Worm (Caenorhabditis elegans): ENCODE data around the gene Y17G7B.22.

Gene Y17G7B.22

DNA sequence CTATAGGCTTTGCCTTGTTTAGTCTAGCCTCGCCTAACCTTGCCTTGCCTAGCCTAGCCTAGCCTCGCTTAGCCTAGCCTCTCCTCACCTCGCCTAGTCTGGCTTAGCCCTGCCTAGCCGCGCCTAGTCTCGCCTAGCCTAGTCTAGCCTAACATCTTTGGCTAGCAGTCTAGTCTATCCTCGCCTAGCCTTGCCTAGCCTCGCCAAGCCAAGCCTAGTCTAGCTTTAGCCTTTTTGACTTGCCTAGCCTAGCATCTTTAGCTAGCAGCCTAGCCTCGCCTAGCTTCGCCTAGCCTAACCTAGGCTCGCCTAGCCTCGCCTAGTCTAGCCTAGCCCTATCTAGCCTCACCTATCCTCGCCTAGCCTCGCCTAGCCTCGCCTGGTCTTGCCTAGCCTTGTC is 43.2 kb downstream of the Y17G7B.22 start:
- TF ChIP-seq set-16 (GFP tag; IDR thresholded peaks at IDR 0.05) (0 out of 2 replicates have a peak, but pooled peaks have one; percentile 25), tra-1 (GFP tag; IDR thresholded peaks at IDR 0.05) (0 out of 2 replicates have a peak, but pooled peaks have one; percentile 48), ztf-11 (tag; optimal IDR thresholded peaks at IDR 0.05) (no peak), aha-1 (tag) (peak; percentile 18)

All from whole organism, L4 larva.